Worm (Caenorhabditis elegans) whole organism, mixed stage, embryonic: ENCODE measurements around the gene str-112.

ENCODE experiments used
- M03D4.4 ChIP-seq: sonication (generic microtip); optimal IDR thresholded peaks from 2 replicates; lab custom pipeline; 2017; ENCODE audit warnings: mild to moderate bottlenecking, missing genetic modification characterization, missing compliant biosample characterization
- bed-3 ChIP-seq: fragments of 200-800 bp; sonication (Bioruptor generic); optimal IDR thresholded peaks from 3 replicates; lab custom pipeline; 2018; ENCODE audit warnings: mild to moderate bottlenecking, missing genetic modification characterization, moderate library complexity, missing compliant biosample characterization
- ceh-39 ChIP-seq: fragments of 150-350 bp; optimal IDR thresholded peaks from 2 replicates; lab custom pipeline; 2014; ENCODE audit warnings: missing biosample characterization, missing genetic modification characterization
- ceh-43 ChIP-seq: fragments of 200-800 bp; sonication (Bioruptor generic); optimal IDR thresholded peaks from 2 replicates; lab custom pipeline; 2018; ENCODE audit warnings: mild to moderate bottlenecking, missing genetic modification characterization, moderate library complexity, missing compliant biosample characterization
- ceh-83 ChIP-seq: fragments of 200-800 bp; sonication (Bioruptor generic); optimal IDR thresholded peaks from 2 replicates; lab custom pipeline; 2018; ENCODE audit warnings: mild to moderate bottlenecking, missing genetic modification characterization, missing compliant biosample characterization
- ces-1 ChIP-seq: fragments of 150-350 bp; optimal IDR thresholded peaks from 2 replicates; lab custom pipeline; 2014; ENCODE audit warnings: missing biosample characterization, missing genetic modification reagents, missing genetic modification characterization
- cnd-1 ChIP-seq: fragments of 200-800 bp; sonication (Bioruptor generic); optimal IDR thresholded peaks from 2 replicates; lab custom pipeline; 2018; ENCODE audit warnings: mild to moderate bottlenecking, missing genetic modification characterization, missing compliant biosample characterization
- elt-1 ChIP-seq: sonication (generic microtip); optimal IDR thresholded peaks from 2 replicates; lab custom pipeline; 2017; ENCODE audit warnings: missing genetic modification characterization, mild to moderate bottlenecking, missing compliant biosample characterization, antibody characterized with exemption, moderate library complexity, borderline replicate concordance; ENCODE audit not compliant: insufficient read depth
- elt-3 ChIP-seq: fragments of 150-350 bp; optimal IDR thresholded peaks from 2 replicates; lab custom pipeline; 2014; ENCODE audit warnings: missing biosample characterization, missing genetic modification characterization
- flh-1 ChIP-seq: fragments of 200-800 bp; sonication (Bioruptor generic); optimal IDR thresholded peaks from 2 replicates; lab custom pipeline; 2018; ENCODE audit warnings: mild to moderate bottlenecking, missing genetic modification characterization, moderate library complexity, missing compliant biosample characterization
- ham-2 ChIP-seq: fragments of 200-800 bp; sonication (Bioruptor generic); optimal IDR thresholded peaks from 2 replicates; lab custom pipeline; 2018; ENCODE audit warnings: mild to moderate bottlenecking, missing genetic modification characterization, missing compliant biosample characterization
- hlh-1 ChIP-seq: fragments of 150-350 bp; optimal IDR thresholded peaks from 2 replicates; lab custom pipeline; 2014; ENCODE audit warnings: missing biosample characterization, missing genetic modification reagents, missing genetic modification characterization
- lin-13 ChIP-seq: fragments of 150-350 bp; optimal IDR thresholded peaks from 2 replicates; lab custom pipeline; 2014; ENCODE audit warnings: missing biosample characterization, missing genetic modification characterization
- lin-32 ChIP-seq: fragments of 200-800 bp; sonication (Bioruptor generic); optimal IDR thresholded peaks from 2 replicates; lab custom pipeline; 2018; ENCODE audit warnings: mild to moderate bottlenecking, missing genetic modification characterization, missing compliant biosample characterization
- lsy-2 ChIP-seq: fragments of 150-350 bp; optimal IDR thresholded peaks from 2 replicates; lab custom pipeline; 2014; ENCODE audit warnings: missing biosample characterization, missing genetic modification characterization
- mab-5 ChIP-seq: fragments of 150-350 bp; optimal IDR thresholded peaks from 2 replicates; lab custom pipeline; 2014; ENCODE audit warnings: missing biosample characterization, missing genetic modification characterization
- nhr-12 ChIP-seq: fragments of 150-350 bp; optimal IDR thresholded peaks from 2 replicates; lab custom pipeline; 2014; ENCODE audit warnings: missing biosample characterization, missing genetic modification characterization
- nhr-2 ChIP-seq: fragments of 150-350 bp; optimal IDR thresholded peaks from 2 replicates; lab custom pipeline; 2014; ENCODE audit warnings: missing biosample characterization, missing genetic modification characterization
- nhr-237 ChIP-seq: fragments of 150-350 bp; optimal IDR thresholded peaks from 2 replicates; lab custom pipeline; 2014; ENCODE audit warnings: missing biosample characterization, missing genetic modification characterization
- nhr-28 ChIP-seq: fragments of 150-350 bp; optimal IDR thresholded peaks from 2 replicates; lab custom pipeline; 2014; ENCODE audit warnings: missing biosample characterization, missing genetic modification characterization
- nhr-76 ChIP-seq: sonication (generic microtip); optimal IDR thresholded peaks from 2 replicates; lab custom pipeline; 2017; ENCODE audit warnings: missing biosample characterization, missing genetic modification characterization
- pha-4 ChIP-seq: fragments of 150-350 bp; optimal IDR thresholded peaks from 2 replicates; lab custom pipeline; 2018; ENCODE audit warnings: missing biosample characterization, missing genetic modification reagents, missing genetic modification characterization
- sem-2 ChIP-seq: fragments of 200-800 bp; sonication (Bioruptor generic); optimal IDR thresholded peaks from 2 replicates; lab custom pipeline; 2018; ENCODE audit warnings: mild to moderate bottlenecking, missing genetic modification characterization, missing compliant biosample characterization
- snpc-4 ChIP-seq: fragments of 150-350 bp; optimal IDR thresholded peaks from 2 replicates; lab custom pipeline; 2014; ENCODE audit warnings: missing biosample characterization, missing genetic modification characterization
- tbx-8 ChIP-seq: fragments of 200-800 bp; sonication (Bioruptor generic); optimal IDR thresholded peaks from 2 replicates; lab custom pipeline; 2018; ENCODE audit warnings: mild to moderate bottlenecking, missing genetic modification characterization, moderate library complexity, missing compliant biosample characterization
- unc-39 ChIP-seq: fragments of 150-350 bp; optimal IDR thresholded peaks from 2 replicates; lab custom pipeline; 2014; ENCODE audit warnings: missing biosample characterization, missing genetic modification characterization
- unc-62 ChIP-seq: fragments of 150-350 bp; optimal IDR thresholded peaks from 2 replicates; lab custom pipeline; 2014; ENCODE audit warnings: missing biosample characterization, missing genetic modification reagents, missing genetic modification characterization
- zip-8 ChIP-seq: fragments of 150-350 bp; optimal IDR thresholded peaks from 2 replicates; lab custom pipeline; 2014; ENCODE audit warnings: missing biosample characterization, missing genetic modification characterization
- ztf-11 ChIP-seq: fragments of 150-350 bp; optimal IDR thresholded peaks from 2 replicates; lab custom pipeline; 2014; ENCODE audit warnings: missing biosample characterization, missing genetic modification characterization

The str-112 gene

DNA sequence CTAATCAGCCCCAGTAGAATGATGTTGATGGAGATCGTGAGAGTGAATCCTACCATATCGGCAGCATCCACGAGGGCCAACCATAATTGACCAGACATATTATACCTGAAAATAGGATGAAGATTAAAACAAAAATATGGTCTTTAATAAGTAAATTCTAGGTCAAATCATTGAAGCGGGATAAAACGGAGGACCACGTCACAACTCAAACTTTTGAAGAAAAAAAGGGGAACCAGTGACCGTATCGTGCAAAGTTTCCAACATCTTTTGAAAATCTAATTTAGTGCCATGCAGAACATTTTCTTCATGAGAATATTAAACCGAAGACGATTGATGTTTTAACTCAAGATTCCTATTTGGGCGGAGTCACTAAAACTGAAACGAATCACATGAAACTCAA is at the start of gene str-112:
str-112 (minus strand) TSS at position 101 of the 400 bp plus-strand sequence.
- no peak for TF ChIP-seq mab-5 (tag; lab: Kevin White, UChicago)
- TF ChIP-seq ces-1 (GFP tag; lab: Kevin White, UChicago): no peak
- TF ChIP-seq zip-8 (tag; lab: Kevin White, UChicago): no peak
- no peak for TF ChIP-seq lin-32
- TF ChIP-seq unc-39 (tag; lab: Kevin White, UChicago): no peak
- no peak for TF ChIP-seq flh-1 (GFP tag; lab: Kevin White, UChicago)
- TF ChIP-seq sem-2: no peak
- no peak for TF ChIP-seq pha-4 (tag; lab: Kevin White, UChicago)
- no peak for TF ChIP-seq bed-3 (GFP tag; lab: Kevin White, UChicago)
- TF ChIP-seq nhr-76: no peak
- no peak for TF ChIP-seq ztf-11 (tag; lab: Kevin White, UChicago)
- no peak for TF ChIP-seq snpc-4 (tag; lab: Kevin White, UChicago)
- TF ChIP-seq ceh-43 (GFP tag; lab: Kevin White, UChicago): no peak
- no peak for TF ChIP-seq lsy-2 (tag; lab: Kevin White, UChicago)
- no peak for TF ChIP-seq nhr-12
- no peak for TF ChIP-seq tbx-8 (GFP tag; lab: Kevin White, UChicago)
- TF ChIP-seq lin-13 (tag; lab: Kevin White, UChicago): no peak
- no peak for TF ChIP-seq cnd-1 (tag; lab: Kevin White, UChicago)
- no peak for TF ChIP-seq nhr-2 (tag; lab: Kevin White, UChicago)
- TF ChIP-seq M03D4.4 (tag; lab: Kevin White, UChicago): no peak

DNA sequence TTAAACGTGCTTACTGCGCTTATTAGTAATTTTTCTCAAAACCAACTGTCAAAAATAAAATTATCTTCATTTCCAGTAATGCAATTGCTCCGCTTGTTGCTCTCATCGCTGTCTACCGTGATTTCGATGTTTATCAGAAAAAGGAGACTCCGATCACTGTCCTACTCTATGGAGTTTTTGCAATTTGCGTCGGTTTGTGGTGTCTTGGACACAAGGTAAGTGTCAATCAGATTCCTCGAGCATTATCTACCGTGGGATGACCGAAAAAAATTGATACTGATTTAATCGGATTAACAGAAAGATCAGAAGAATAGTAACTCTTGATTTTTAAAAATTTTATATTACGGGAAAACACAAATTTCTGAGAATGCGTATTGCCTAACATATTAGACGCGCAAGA is 49.1 kb upstream of the str-112 start:
- TF ChIP-seq ceh-83 (GFP tag; lab: Kevin White, UChicago) (no peak), unc-62 (GFP tag; lab: Kevin White, UChicago) (no peak), elt-3 (tag; lab: Kevin White, UChicago) (no peak), ztf-11 (tag; lab: Kevin White, UChicago) (no peak), snpc-4 (tag; lab: Kevin White, UChicago) (no peak), zip-8 (tag; lab: Kevin White, UChicago) (no peak), hlh-1 (tag; lab: Kevin White, UChicago) (no peak)

DNA sequence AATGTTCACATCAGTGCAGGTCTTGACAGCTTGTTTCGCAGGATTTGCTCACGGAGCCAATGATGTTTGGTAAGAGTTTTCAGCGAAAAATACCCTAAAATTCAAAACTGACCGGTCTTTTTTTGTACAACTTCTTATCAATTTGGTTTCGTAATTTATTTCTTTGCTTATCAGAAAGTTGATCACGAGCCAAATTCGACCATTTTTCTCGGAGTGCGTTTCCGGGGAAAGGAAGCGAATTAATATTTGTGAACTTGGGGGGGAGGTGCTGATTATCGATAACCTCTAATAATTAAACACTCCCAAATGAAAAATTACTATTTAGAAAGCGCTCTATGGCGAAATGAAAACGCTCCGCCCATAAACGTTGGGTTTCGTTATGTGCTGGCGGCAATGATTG is 48.4 kb upstream of the str-112 start:
- TF ChIP-seq hlh-1 (tag; lab: Kevin White, UChicago) (no peak), sem-2 (no peak), ztf-11 (tag; lab: Kevin White, UChicago) (no peak), ham-2 (GFP tag; lab: Kevin White, UChicago) (no peak)

DNA sequence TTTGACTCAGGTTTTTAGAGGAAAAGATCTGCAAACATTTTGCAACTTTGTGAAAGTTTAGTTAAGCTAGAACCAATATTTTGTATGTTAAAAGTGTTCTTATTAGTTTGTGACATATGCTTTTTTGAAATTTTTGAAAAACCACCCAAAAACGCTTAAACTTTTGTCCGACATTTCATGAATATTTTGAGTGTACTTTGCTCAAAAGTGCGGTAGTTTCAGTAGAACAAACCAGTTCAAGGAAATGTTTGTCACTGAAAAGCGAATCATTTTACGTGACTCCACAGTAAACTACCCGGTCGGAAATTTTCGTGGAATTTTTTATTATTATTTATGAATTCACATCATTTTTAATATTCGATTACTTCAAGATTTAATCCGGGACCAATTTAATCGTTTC is 46.3 kb upstream of the str-112 start, which contains the start of gene pitr-5:
pitr-5 (plus strand) TSS at position 301 of the 400 bp plus-strand sequence.
- TF ChIP-seq ztf-11 (tag; lab: Kevin White, UChicago) (no peak), lsy-2 (tag; lab: Kevin White, UChicago) (no peak), ceh-39 (tag; lab: Kevin White, UChicago) (no peak), bed-3 (GFP tag; lab: Kevin White, UChicago) (no peak), nhr-12 (no peak), mab-5 (tag; lab: Kevin White, UChicago) (no peak), unc-62 (GFP tag; lab: Kevin White, UChicago) (no peak), nhr-28 (tag; lab: Kevin White, UChicago) (no peak)

DNA sequence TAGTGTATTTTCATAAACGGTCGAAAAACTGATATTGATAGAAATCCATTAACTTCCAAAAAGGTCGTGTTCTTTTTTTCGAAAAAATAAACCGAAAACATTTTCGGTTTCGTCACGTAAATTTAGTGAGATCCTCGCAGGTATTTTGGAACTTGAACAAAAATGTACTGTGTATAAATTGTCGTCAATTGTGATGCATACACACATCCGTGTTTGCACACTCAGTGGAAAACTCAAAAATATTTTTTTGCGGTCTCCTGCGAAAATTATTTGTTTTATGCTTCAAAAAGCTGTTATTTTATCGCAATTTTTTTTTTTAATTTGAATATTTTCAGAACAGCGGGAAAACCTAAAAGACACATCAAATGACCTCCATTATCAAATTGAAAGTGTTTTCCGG is 40.6 kb upstream of the str-112 start, which contains the start of gene cpsf-2:
cpsf-2 (plus strand) TSS at position 330 of the 400 bp plus-strand sequence.
- TF ChIP-seq nhr-237 (tag; lab: Kevin White, UChicago): peak; percentile 9
- no peak for TF ChIP-seq lsy-2 (tag; lab: Kevin White, UChicago)
- TF ChIP-seq, all 35 proteins: peak for 1

DNA sequence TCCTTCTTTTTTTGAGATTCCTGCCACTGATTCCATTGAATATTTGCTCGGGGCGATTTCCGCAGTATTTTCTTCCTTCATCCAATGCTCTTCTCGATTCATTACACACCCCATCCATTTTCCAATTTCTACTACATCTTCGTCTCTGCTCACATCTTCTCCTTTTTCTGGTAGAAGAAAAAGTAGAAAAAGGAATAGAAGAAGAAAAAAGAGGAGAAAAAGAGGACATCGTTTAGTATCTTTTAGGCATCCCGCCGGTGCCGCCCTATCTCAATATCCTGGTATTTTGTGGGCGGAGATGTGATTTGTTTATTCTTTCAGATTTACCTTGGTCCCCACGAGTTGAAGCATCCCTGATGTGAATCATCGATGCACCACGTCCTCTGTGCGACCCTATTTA is 37.0 kb upstream of the str-112 start, which contains the start of gene lgc-39:
lgc-39 (plus strand) TSS at position 301 of the 400 bp plus-strand sequence.
- TF ChIP-seq unc-62 (GFP tag; lab: Kevin White, UChicago) (no peak), lin-32 (no peak), nhr-237 (tag; lab: Kevin White, UChicago) (no peak), sem-2 (no peak), elt-1 (tag; lab: Kevin White, UChicago) (no peak), nhr-28 (tag; lab: Kevin White, UChicago) (no peak)
- TF ChIP-seq, all 35 proteins: peak for 0
